Fruit fly (Drosophila melanogaster): ENCODE results near the gene CG42762.

DNA sequence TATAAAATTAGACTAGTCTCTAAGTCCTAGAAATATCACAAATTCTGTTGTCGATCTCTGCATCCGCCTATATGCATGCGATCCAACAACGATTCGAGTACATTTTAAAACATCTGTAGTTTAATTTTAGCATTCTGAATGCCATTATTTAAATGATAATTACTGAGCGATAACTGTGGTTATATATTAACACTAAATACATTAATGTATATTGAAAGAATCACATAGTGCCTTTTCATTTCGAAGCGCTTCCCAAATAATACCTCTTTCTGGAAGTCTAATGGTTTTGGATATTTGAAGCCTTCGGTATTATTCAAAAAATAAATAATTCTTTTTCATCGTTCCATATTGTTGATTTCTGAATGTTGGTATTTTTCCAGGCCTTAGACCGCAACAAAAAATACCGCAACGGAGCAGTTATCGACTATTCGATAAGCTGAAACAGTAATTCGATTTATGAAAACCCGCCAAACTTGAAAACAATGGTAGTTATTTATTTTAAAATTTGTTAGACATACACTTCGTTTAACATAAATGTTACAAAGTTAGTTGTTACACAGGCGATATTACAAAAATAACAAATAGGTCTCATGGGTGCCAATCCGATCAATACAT is 10.0 kb downstream of the CG42762 start:
- TF ChIP-seq jing (GFP tag; optimal IDR thresholded peaks at IDR 0.05): no peak
- TF ChIP-seq Rx (GFP tag; IDR thresholded peaks at IDR 0.05): no peak
- no peak for TF ChIP-seq CG2199 (GFP tag; IDR thresholded peaks at IDR 0.05)
- TF ChIP-seq CG3407 (GFP tag; optimal IDR thresholded peaks at IDR 0.05): no peak
- no peak for TF ChIP-seq Lhr (GFP tag; optimal IDR thresholded peaks at IDR 0.05)
- TF ChIP-seq ATbp (GFP tag; optimal IDR thresholded peaks at IDR 0.05): no peak
- TF ChIP-seq gcm (GFP tag; optimal IDR thresholded peaks at IDR 0.05): no peak
- TF ChIP-seq Sin3A (optimal IDR thresholded peaks at IDR 0.05): no peak
- TF ChIP-seq run (tag; optimal IDR thresholded peaks at IDR 0.05): no peak
- no peak for TF ChIP-seq Camta (GFP tag; optimal IDR thresholded peaks at IDR 0.05)
- TF ChIP-seq CG12236 (GFP tag; optimal IDR thresholded peaks at IDR 0.05): no peak
- no peak for TF ChIP-seq Mrtf (GFP tag; IDR thresholded peaks at IDR 0.05)
- no peak for TF ChIP-seq dati (GFP tag; IDR thresholded peaks at IDR 0.05)
- TF ChIP-seq mirr (GFP tag; optimal IDR thresholded peaks at IDR 0.05): no peak
